Fruit fly (Drosophila melanogaster): ENCODE results near the gene CG7453.

Gene CG7453

dm6 chrX:19166152-19166935, 13.6 kb upstream of the CG7453 start:
- TF ChIP-seq CG1792 (GFP tag; optimal IDR thresholded peaks at IDR 0.05) (no peak), Dp (GFP tag; optimal IDR thresholded peaks at IDR 0.05) (no peak), PHDP (tag; optimal IDR thresholded peaks at IDR 0.05) (no peak), CG12155 (GFP tag; optimal IDR thresholded peaks at IDR 0.05) (no peak), fru (optimal IDR thresholded peaks at IDR 0.05) (no peak), HLHmδ (GFP tag; optimal IDR thresholded peaks at IDR 0.05) (no peak), Mes4 (GFP tag; optimal IDR thresholded peaks at IDR 0.05) (no peak), nmo (GFP tag; optimal IDR thresholded peaks at IDR 0.05) (peak; percentile 50), vfl (GFP tag; optimal IDR thresholded peaks at IDR 0.05) (no peak), knrl (GFP tag; IDR thresholded peaks at IDR 0.05; ENCODE audit: partially characterized antibody) (no peak), Doc2 (GFP tag; IDR thresholded peaks at IDR 0.05) (no peak), CG15011 (GFP tag; optimal IDR thresholded peaks at IDR 0.05) (no peak), CG7745 (tag; optimal IDR thresholded peaks at IDR 0.05) (no peak), sug (tag; optimal IDR thresholded peaks at IDR 0.05) (peak; percentile 39), Nf-YA (GFP tag; IDR thresholded peaks at IDR 0.05) (no peak), tll (GFP tag; optimal IDR thresholded peaks at IDR 0.05) (no peak), Eip74EF (GFP tag; optimal IDR thresholded peaks at IDR 0.05) (no peak), ATbp (GFP tag; optimal IDR thresholded peaks at IDR 0.05) (peak; percentile 14), CG14441 (GFP tag; IDR thresholded peaks at IDR 0.05) (0 out of 2 replicates have a peak, but pooled peaks have one; percentile 43), stc (GFP tag; IDR thresholded peaks at IDR 0.05) (no peak), CG30431 (GFP tag; optimal IDR thresholded peaks at IDR 0.05) (no peak), amos (GFP tag; IDR thresholded peaks at IDR 0.05; ENCODE audit: partially characterized antibody) (no peak), D (optimal IDR thresholded peaks at IDR 0.05) (no peak), D (GFP tag; optimal IDR thresholded peaks at IDR 0.05) (no peak), org-1 (GFP tag; optimal IDR thresholded peaks at IDR 0.05) (peak; percentile 49), CG12219 (GFP tag; optimal IDR thresholded peaks at IDR 0.05) (no peak), CG16779 (GFP tag; IDR thresholded peaks at IDR 0.05) (no peak), seq (GFP tag; IDR thresholded peaks at IDR 0.05) (no peak), Ada2b (GFP tag; IDR thresholded peaks at IDR 0.05) (no peak), CG10209 (GFP tag; optimal IDR thresholded peaks at IDR 0.05) (peak; percentile 58), CG4328 (GFP tag; optimal IDR thresholded peaks at IDR 0.05) (no peak), Hr51 (GFP tag; optimal IDR thresholded peaks at IDR 0.05) (peak in 1 of 2 experiments; percentile 68), Hsf (GFP tag; optimal IDR thresholded peaks at IDR 0.05) (peak; percentile 16), Med (GFP tag) (peak; percentile 41), Chrac-16 (GFP tag; optimal IDR thresholded peaks at IDR 0.05) (peak; percentile 28), bsh (GFP tag; optimal IDR thresholded peaks at IDR 0.05) (peak in 1 of 2 experiments; percentile 9), NC2α (GFP tag; optimal IDR thresholded peaks at IDR 0.05) (no peak), CG30403 (GFP tag; optimal IDR thresholded peaks at IDR 0.05) (peak; percentile 50), Sox100B (GFP tag; optimal IDR thresholded peaks at IDR 0.05) (peak; percentile 67), CG5245 (GFP tag; optimal IDR thresholded peaks at IDR 0.05) (no peak), CG18262 (tag; optimal IDR thresholded peaks at IDR 0.05) (peak; percentile 52), ac (GFP tag; optimal IDR thresholded peaks at IDR 0.05) (no peak), CG13123 (GFP tag; optimal IDR thresholded peaks at IDR 0.05) (no peak), tio (GFP tag; optimal IDR thresholded peaks at IDR 0.05) (peak; percentile 21), CG9727 (GFP tag; optimal IDR thresholded peaks at IDR 0.05) (peak; percentile 53), p53 (GFP tag; optimal IDR thresholded peaks at IDR 0.05) (no peak), CG4617 (GFP tag; optimal IDR thresholded peaks at IDR 0.05; ENCODE audit: borderline replicate concordance) (no peak), CG1602 (GFP tag; optimal IDR thresholded peaks at IDR 0.05) (no peak), CG10959 (GFP tag; IDR thresholded peaks at IDR 0.05) (no peak)
